Worm (Caenorhabditis elegans): Measurements from ENCODE around the gene C17A2.2.

- TF ChIP-seq sptf-1 (tag; optimal IDR thresholded peaks at IDR 0.05), result no peak
- no peak for TF ChIP-seq elt-1 (tag; optimal IDR thresholded peaks at IDR 0.05; ENCODE audit: borderline replicate concordance, insufficient read depth)
- no peak for TF ChIP-seq pha-4 (tag; optimal IDR thresholded peaks at IDR 0.05)
- no peak for TF ChIP-seq nhr-237 (tag; optimal IDR thresholded peaks at IDR 0.05)
- TF ChIP-seq mab-5 (tag; optimal IDR thresholded peaks at IDR 0.05), result no peak
Observed at ce11 chrII:3891124-3891523, 45.0 kb downstream of the C17A2.2 start, which contains the start of gene F53C3.8.

All from whole organism, mixed stage, embryonic.